Worm (Caenorhabditis elegans): ENCODE results near the gene tbc-7.

- TF ChIP-seq hlh-12 (tag; optimal IDR thresholded peaks at IDR 0.05) (no peak), B0035.1 (tag; optimal IDR thresholded peaks at IDR 0.05) (no peak), snpc-3.4 (tag; optimal IDR thresholded peaks at IDR 0.05) (no peak), Y56A3A.18 (GFP tag; IDR thresholded peaks at IDR 0.05) (no peak), nhr-27 (tag; optimal IDR thresholded peaks at IDR 0.05) (no peak), nhr-90 (tag; optimal IDR thresholded peaks at IDR 0.05) (no peak), ztf-26 (tag; optimal IDR thresholded peaks at IDR 0.05) (no peak), efl-1 (GFP tag; optimal IDR thresholded peaks at IDR 0.05) (no peak)
Measured at ce11 chrX:5168770-5169169, 34.7 kb downstream of the tbc-7 start.

All from whole organism, young adult.